Worm (Caenorhabditis elegans): ENCODE results near the gene nhx-3.

DNA sequence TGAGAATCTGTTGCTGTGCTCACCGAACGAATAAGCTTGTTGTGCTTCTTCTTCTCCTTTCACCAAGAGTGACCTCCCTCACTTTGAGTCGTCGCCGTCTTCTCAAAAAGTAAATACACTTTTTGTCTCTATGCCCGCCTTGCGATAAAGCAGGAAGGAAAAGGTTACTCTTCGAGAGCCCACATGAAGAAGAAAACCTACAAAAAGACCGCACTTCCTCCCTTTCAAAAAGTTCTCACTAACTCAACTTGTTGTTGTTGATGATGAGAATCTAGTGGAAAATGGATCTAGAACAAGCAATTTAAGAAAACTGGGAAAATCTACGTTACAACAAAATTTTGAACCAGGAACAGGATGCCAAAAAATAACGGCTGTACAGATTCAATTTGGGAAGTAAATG is 45.1 kb upstream of the nhx-3 start, which contains the start of gene C50E3.6:
- TF ChIP-seq hlh-8 (tag; optimal IDR thresholded peaks at IDR 0.05) (no peak), elt-4 (tag; optimal IDR thresholded peaks at IDR 0.05) (no peak), ama-1 (optimal IDR thresholded peaks at IDR 0.05) (no peak), nhr-11 (tag; optimal IDR thresholded peaks at IDR 0.05) (no peak), rnt-1 (tag; optimal IDR thresholded peaks at IDR 0.05) (no peak), fkh-10 (GFP tag; optimal IDR thresholded peaks at IDR 0.05) (no peak), C08G9.2 (tag; optimal IDR thresholded peaks at IDR 0.05) (no peak), pag-3 (tag; optimal IDR thresholded peaks at IDR 0.05; ENCODE audit: borderline replicate concordance) (no peak), pax-1 (tag; optimal IDR thresholded peaks at IDR 0.05) (no peak), pqm-1 (tag; optimal IDR thresholded peaks at IDR 0.05) (no peak), unc-55 (GFP tag; optimal IDR thresholded peaks at IDR 0.05) (no peak), ceh-19 (GFP tag; optimal IDR thresholded peaks at IDR 0.05) (no peak), ceh-30 (tag; optimal IDR thresholded peaks at IDR 0.05) (no peak), unc-3 (GFP tag; conservative IDR thresholded peaks at IDR 0.05) (no peak), unc-3 (tag; optimal IDR thresholded peaks at IDR 0.05) (no peak)

All from whole organism, late embryonic.